Worm (Caenorhabditis elegans) whole organism, L2 larva: ENCODE data around the gene Y55F3BL.6.

Source experiments
- C34F6.9 ChIP-seq: fragments of 150-350 bp; optimal IDR thresholded peaks from 2 replicates; lab custom pipeline; 2014; ENCODE audit warnings: missing biosample characterization, missing genetic modification characterization
- F13H6.1 ChIP-seq: sonication (generic microtip); optimal IDR thresholded peaks from 2 replicates; lab custom pipeline; 2016; ENCODE audit warnings: missing genetic modification characterization, missing compliant biosample characterization
- R02D3.7 ChIP-seq: fragments of 150-350 bp; optimal IDR thresholded peaks from 2 replicates; lab custom pipeline; 2014; ENCODE audit warnings: missing biosample characterization, missing genetic modification characterization
- ZK546.5 ChIP-seq: sonication (generic microtip); optimal IDR thresholded peaks from 2 replicates; lab custom pipeline; 2017; ENCODE audit warnings: missing biosample characterization, missing genetic modification characterization
- aly-2 ChIP-seq: fragments of 150-350 bp; optimal IDR thresholded peaks from 2 replicates; lab custom pipeline; 2014; ENCODE audit warnings: missing biosample characterization, missing genetic modification characterization
- ama-1 ChIP-seq: fragments of 150-350 bp; optimal IDR thresholded peaks from 2 replicates; lab custom pipeline; 2018; ENCODE audit warnings: inconsistent platforms
- blmp-1 ChIP-seq: sonication (generic microtip); optimal IDR thresholded peaks from 2 replicates; lab custom pipeline; 2017; ENCODE audit warnings: missing genetic modification characterization, mild to moderate bottlenecking, missing compliant biosample characterization, antibody characterized with exemption, moderate library complexity; ENCODE audit not compliant: insufficient read depth
- ceh-16 ChIP-seq: fragments of 150-350 bp; optimal IDR thresholded peaks from 2 replicates; lab custom pipeline; 2014; ENCODE audit warnings: missing biosample characterization, missing genetic modification characterization
- crh-2 ChIP-seq: sonication (generic microtip); optimal IDR thresholded peaks from 2 replicates; lab custom pipeline; 2017; ENCODE audit warnings: missing biosample characterization, missing genetic modification characterization
- dmd-4 ChIP-seq: sonication (generic microtip); optimal IDR thresholded peaks from 2 replicates; lab custom pipeline; 2017; ENCODE audit warnings: missing biosample characterization, missing genetic modification characterization
- egl-27 ChIP-seq: sonication (generic microtip); optimal IDR thresholded peaks from 3 replicates; lab custom pipeline; 2017; ENCODE audit warnings: missing biosample characterization, missing genetic modification reagents, missing genetic modification characterization
- elt-1 ChIP-seq: fragments of 150-350 bp; optimal IDR thresholded peaks from 2 replicates; lab custom pipeline; 2014; ENCODE audit warnings: missing biosample characterization, missing genetic modification characterization
- elt-3 ChIP-seq: sonication (generic microtip); optimal IDR thresholded peaks from 2 replicates; lab custom pipeline; 2017; ENCODE audit warnings: missing biosample characterization, missing genetic modification characterization
- fos-1 ChIP-seq: fragments of 150-350 bp; optimal IDR thresholded peaks from 2 replicates; lab custom pipeline; 2014; ENCODE audit warnings: missing biosample characterization, missing genetic modification characterization
- gmeb-1 ChIP-seq: fragments of 150-350 bp; optimal IDR thresholded peaks from 2 replicates; lab custom pipeline; 2014; ENCODE audit warnings: missing biosample characterization, missing genetic modification characterization
- lin-11 ChIP-seq: fragments of 150-350 bp; sonication (generic microtip); optimal IDR thresholded peaks from 2 replicates; lab custom pipeline; 2014; ENCODE audit warnings: missing biosample characterization, missing genetic modification characterization, inconsistent platforms, mixed read lengths
- lin-13 ChIP-seq: fragments of 150-350 bp; optimal IDR thresholded peaks from 2 replicates; lab custom pipeline; 2014; ENCODE audit warnings: missing biosample characterization, missing genetic modification reagents, missing genetic modification characterization
- lin-39 ChIP-seq: fragments of 150-350 bp; optimal IDR thresholded peaks from 2 replicates; lab custom pipeline; 2014; ENCODE audit warnings: missing biosample characterization, missing genetic modification reagents, missing genetic modification characterization
- lsy-2 ChIP-seq, 2 experiments: fragments of 150-350 bp in 1 of 2; sonication (generic microtip) in 1 of 2; optimal IDR thresholded peaks; 2 replicates each; lab custom pipeline; 2014 to 2017; ENCODE audit warnings: missing biosample characterization in 2 of 2, missing genetic modification characterization in 2 of 2
- mab-5 ChIP-seq: fragments of 150-350 bp; optimal IDR thresholded peaks from 2 replicates; lab custom pipeline; 2014; ENCODE audit warnings: missing biosample characterization, missing genetic modification characterization
- mbf-1 ChIP-seq: sonication (generic microtip); optimal IDR thresholded peaks from 2 replicates; lab custom pipeline; 2017; ENCODE audit warnings: missing biosample characterization, missing genetic modification characterization
- mdl-1 ChIP-seq, 2 experiments: fragments of 150-350 bp in 1 of 2; sonication (generic microtip) in 1 of 2; optimal IDR thresholded peaks; 2 replicates each; lab custom pipeline; 2017; ENCODE audit warnings: missing biosample characterization in 2 of 2, missing genetic modification characterization in 2 of 2
- nhr-129 ChIP-seq: fragments of 150-350 bp; optimal IDR thresholded peaks from 2 replicates; lab custom pipeline; 2014; ENCODE audit warnings: missing biosample characterization, missing genetic modification characterization
- nhr-21 ChIP-seq: fragments of 150-350 bp; optimal IDR thresholded peaks from 2 replicates; lab custom pipeline; 2014; ENCODE audit warnings: missing biosample characterization, missing genetic modification characterization
- nhr-23 ChIP-seq: fragments of 150-350 bp; optimal IDR thresholded peaks from 2 replicates; lab custom pipeline; 2014; ENCODE audit warnings: missing biosample characterization, missing genetic modification reagents, missing genetic modification characterization
- nhr-237 ChIP-seq: fragments of 150-350 bp; optimal IDR thresholded peaks from 2 replicates; lab custom pipeline; 2014; ENCODE audit warnings: missing biosample characterization, missing genetic modification characterization
- nhr-25 ChIP-seq: fragments of 150-350 bp; sonication (generic microtip); optimal IDR thresholded peaks from 3 replicates; lab custom pipeline; 2014; ENCODE audit warnings: missing biosample characterization, missing genetic modification characterization
- nhr-6 ChIP-seq: fragments of 150-350 bp; optimal IDR thresholded peaks from 2 replicates; lab custom pipeline; 2014; ENCODE audit warnings: missing biosample characterization, missing genetic modification characterization
- sem-4 ChIP-seq: fragments of 150-350 bp; optimal IDR thresholded peaks from 2 replicates; lab custom pipeline; 2014; ENCODE audit warnings: missing biosample characterization, missing genetic modification reagents, missing genetic modification characterization
- skn-1 ChIP-seq: sonication (generic microtip); optimal IDR thresholded peaks from 2 replicates; lab custom pipeline; 2017; ENCODE audit warnings: missing biosample characterization, missing genetic modification characterization
- sma-3 ChIP-seq: sonication (generic microtip); optimal IDR thresholded peaks from 2 replicates; lab custom pipeline; 2016; ENCODE audit warnings: missing genetic modification reagents, missing genetic modification characterization, missing compliant biosample characterization
- sma-9 ChIP-seq, 2 experiments: fragments of 150-350 bp in 1 of 2; sonication (generic microtip) in 1 of 2; optimal IDR thresholded peaks; 2 replicates each; lab custom pipeline; 2014 to 2016; ENCODE audit warnings: missing genetic modification characterization in 2 of 2, mild to moderate bottlenecking in 1 of 2, missing biosample characterization in 1 of 2, missing compliant biosample characterization in 1 of 2, missing genetic modification reagents in 1 of 2, moderate library complexity in 1 of 2
- snpc-4 ChIP-seq: fragments of 150-350 bp; optimal IDR thresholded peaks from 2 replicates; lab custom pipeline; 2014; ENCODE audit warnings: missing biosample characterization, missing genetic modification characterization
- unc-39 ChIP-seq: fragments of 150-350 bp; optimal IDR thresholded peaks from 2 replicates; lab custom pipeline; 2014; ENCODE audit warnings: missing biosample characterization, missing genetic modification characterization
- unc-55 ChIP-seq: fragments of 150-350 bp; sonication (generic microtip); optimal IDR thresholded peaks from 3 replicates; lab custom pipeline; 2014; ENCODE audit warnings: missing biosample characterization, missing genetic modification reagents, missing genetic modification characterization
- zag-1 ChIP-seq: fragments of 150-350 bp; optimal IDR thresholded peaks from 2 replicates; lab custom pipeline; 2014; ENCODE audit warnings: missing biosample characterization, missing genetic modification characterization
- ztf-4 ChIP-seq: fragments of 150-350 bp; optimal IDR thresholded peaks from 2 replicates; lab custom pipeline; 2014; ENCODE audit warnings: missing biosample characterization, missing genetic modification characterization

The Y55F3BL.6 gene

ce11 chrIV:831796-832486, 25.1 kb upstream of the Y55F3BL.6 start, which contains the start of the genes madf-1 and Y55F3BR.10:
TSS of gene madf-1 (minus strand) at chrIV:831896.
TSS of gene Y55F3BR.10 (plus strand) at chrIV:832436.
- TF ChIP-seq R02D3.7 (tag; lab: Kevin White, UChicago): no peak
- TF ChIP-seq fos-1 (tag; lab: Kevin White, UChicago): no peak
- no peak for TF ChIP-seq ZK546.5 (tag; lab: Kevin White, UChicago)
- no peak for TF ChIP-seq elt-1 (tag; lab: Kevin White, UChicago)
- TF ChIP-seq aly-2 (tag; lab: Kevin White, UChicago): no peak

DNA sequence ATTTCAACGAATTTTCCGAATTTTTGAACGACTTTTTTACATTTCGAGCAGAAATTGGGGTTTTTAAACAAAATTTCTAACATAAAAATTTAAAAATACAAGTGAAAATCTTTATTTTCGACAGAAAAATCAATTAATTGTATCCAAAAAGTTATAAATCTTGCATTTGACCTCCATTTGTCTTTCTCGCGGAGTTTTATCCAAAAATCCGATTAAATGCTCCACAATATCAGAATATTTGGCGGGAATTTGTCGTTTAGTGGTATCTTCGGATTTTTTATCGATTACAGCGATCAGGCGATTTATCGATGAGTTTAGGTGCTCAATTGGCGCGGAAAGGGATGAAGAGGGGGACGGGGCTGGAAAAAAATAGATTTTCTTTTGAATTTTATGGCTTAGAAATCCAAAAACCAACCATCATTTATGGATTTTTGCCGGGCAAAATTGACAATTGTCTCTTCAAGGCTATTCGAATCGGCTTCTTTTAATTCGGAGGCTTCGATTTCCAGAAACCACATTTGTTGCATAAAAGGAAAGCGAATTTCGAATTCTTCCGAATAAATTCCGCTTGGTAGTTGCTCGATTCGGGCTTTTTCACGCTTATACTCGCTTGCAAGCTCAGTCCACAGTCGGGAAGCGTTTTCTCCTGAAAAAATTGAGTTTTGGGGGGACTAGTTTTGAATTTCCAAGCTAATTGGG, 23.5 kb upstream of the Y55F3BL.6 start:
- no peak for TF ChIP-seq nhr-21 (tag; lab: Kevin White, UChicago)

DNA sequence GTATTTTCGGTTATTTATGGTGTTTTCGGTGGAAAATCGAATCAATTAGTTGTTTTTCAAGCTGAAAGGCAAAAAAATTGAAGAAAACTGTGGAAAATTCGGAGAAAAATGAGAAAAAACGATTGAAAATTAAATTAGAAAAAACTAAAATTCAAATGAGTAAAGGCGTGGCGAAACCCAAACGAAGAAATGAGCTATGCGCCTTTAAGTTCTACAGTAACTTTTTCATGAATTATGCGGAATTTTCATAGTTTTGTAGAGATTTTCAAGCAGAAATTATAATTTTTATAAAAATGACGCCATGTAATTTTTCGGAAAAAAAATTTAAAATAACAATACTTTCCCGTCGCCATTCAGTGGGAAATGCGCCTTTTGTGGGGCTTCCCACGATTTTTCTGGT, 22.8 kb upstream of the Y55F3BL.6 start:
- TF ChIP-seq ceh-16: no peak
- TF ChIP-seq dmd-4 (tag; lab: Kevin White, UChicago): no peak
- no peak for TF ChIP-seq nhr-129 (tag; lab: Kevin White, UChicago)
- TF ChIP-seq ztf-4 (tag; lab: Kevin White, UChicago): no peak
- no peak for TF ChIP-seq unc-39 (tag; lab: Kevin White, UChicago)
- TF ChIP-seq egl-27 (tag; lab: Kevin White, UChicago): no peak
- no peak for TF ChIP-seq sma-3 (GFP tag; lab: Kevin White, UChicago)
- TF ChIP-seq sma-9 (GFP tag; optimal IDR thresholded peaks at IDR 0.05; lab: Kevin White, UChicago): no peak
- TF ChIP-seq sma-9 (tag; optimal IDR thresholded peaks at IDR 0.05; lab: Kevin White, UChicago): no peak
- TF ChIP-seq sem-4 (tag; lab: Kevin White, UChicago): no peak
- TF ChIP-seq skn-1 (tag; lab: Kevin White, UChicago): no peak
- no peak for TF ChIP-seq lin-39 (tag; lab: Kevin White, UChicago)
- TF ChIP-seq ama-1: no peak
- TF ChIP-seq nhr-23: no peak

DNA sequence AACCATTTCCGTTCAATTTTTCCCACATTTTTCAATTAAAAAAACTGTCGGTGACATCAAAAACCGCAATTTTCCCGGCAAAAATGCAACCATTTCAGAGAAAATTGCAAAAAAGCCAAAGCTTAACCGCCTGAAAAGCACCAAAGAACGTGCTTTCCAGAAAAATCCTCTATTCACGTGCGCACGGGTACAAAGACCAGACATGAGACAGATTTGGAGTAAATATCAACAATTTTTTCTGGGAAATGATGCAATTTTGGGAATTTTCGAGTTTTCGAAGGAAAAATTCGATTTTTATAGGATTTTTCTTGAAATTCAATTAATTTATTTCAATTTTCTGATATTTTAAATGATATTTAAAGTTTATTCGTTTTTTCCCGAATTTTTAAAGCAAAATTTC, 22.2 kb upstream of the Y55F3BL.6 start:
- TF ChIP-seq mbf-1 (tag; lab: Kevin White, UChicago): no peak
- no peak for TF ChIP-seq ama-1
- peak; percentile 41 for TF ChIP-seq C34F6.9 (tag; lab: Kevin White, UChicago)
- peak; percentile 86 for TF ChIP-seq nhr-129 (tag; lab: Kevin White, UChicago)

DNA sequence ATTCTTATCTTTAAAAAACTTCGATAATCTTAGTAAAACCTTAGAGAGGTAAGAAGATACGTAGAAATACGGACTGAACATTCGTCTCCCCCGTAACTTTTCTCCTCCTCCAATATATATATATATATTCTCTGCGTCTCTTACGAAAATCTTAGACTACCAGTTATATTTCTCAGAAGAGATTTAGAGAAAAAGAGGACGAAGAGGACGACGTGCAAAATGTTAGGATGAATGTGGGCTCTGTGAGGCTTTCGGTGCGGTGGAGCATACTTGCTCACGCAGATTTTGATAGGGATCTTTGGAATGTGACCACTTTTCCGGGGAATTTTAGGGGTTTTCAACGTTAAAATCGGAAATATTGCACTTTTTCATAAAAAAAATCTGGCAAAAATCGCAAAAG, 21.6 kb upstream of the Y55F3BL.6 start:
- TF ChIP-seq gmeb-1 (tag; lab: Kevin White, UChicago) (peak; percentile 6), skn-1 (tag; lab: Kevin White, UChicago) (peak; percentile 33), ztf-4 (tag; lab: Kevin White, UChicago) (no peak), egl-27 (tag; lab: Kevin White, UChicago) (peak; percentile 26), ama-1 (peak; percentile 24), crh-2 (tag; lab: Kevin White, UChicago) (peak; percentile 81), unc-55 (peak; percentile 97), C34F6.9 (tag; lab: Kevin White, UChicago) (peak; percentile 96), mab-5 (tag; lab: Kevin White, UChicago) (peak; percentile 63), elt-3 (tag; lab: Kevin White, UChicago) (no peak), nhr-237 (no peak), lsy-2 (tag; optimal IDR thresholded peaks at IDR 0.05; lab: Kevin White, UChicago) (peak; percentile 65 to 88), fos-1 (tag; lab: Kevin White, UChicago) (peak; percentile 46), lin-13 (GFP tag; lab: Kevin White, UChicago) (peak; percentile 88), zag-1 (peak; percentile 75), nhr-25 (tag; lab: Kevin White, UChicago) (peak; percentile 63), F13H6.1 (tag; lab: Kevin White, UChicago) (peak; percentile 64), snpc-4 (tag; lab: Kevin White, UChicago) (peak; percentile 84), blmp-1 (tag; lab: Kevin White, UChicago) (no peak), ceh-16 (peak; percentile 1), nhr-6 (tag; lab: Kevin White, UChicago) (peak; percentile 35), nhr-21 (tag; lab: Kevin White, UChicago) (no peak), lin-11 (tag; lab: Kevin White, UChicago) (peak; percentile 26), mdl-1 (tag; optimal IDR thresholded peaks at IDR 0.05; lab: Kevin White, UChicago) (peak; percentile 46 to 49), nhr-129 (tag; lab: Kevin White, UChicago) (peak; percentile 74), dmd-4 (tag; lab: Kevin White, UChicago) (no peak), sem-4 (tag; lab: Kevin White, UChicago) (peak; percentile 76)
